Fruit fly (Drosophila melanogaster) whole organism, embryonic: ENCODE data around the gene Tsp29Fb.

Experiments
- CG15011 ChIP-seq: fragments of 200-800 bp; sonication (Bioruptor generic); optimal IDR thresholded peaks from 3 replicates; lab custom pipeline; 2018; ENCODE audit warnings: missing biosample characterization, mild to moderate bottlenecking, missing genetic modification characterization
- CG18011 ChIP-seq: fragments of 200-800 bp; sonication (Bioruptor generic); optimal IDR thresholded peaks from 2 replicates; lab custom pipeline; 2017; ENCODE audit warnings: missing biosample characterization, missing genetic modification characterization, mild to moderate bottlenecking, moderate library complexity, missing genotype
- CG9932 ChIP-seq: fragments of 200-800 bp; sonication (Bioruptor generic); IDR thresholded peaks from 2 replicates; pipeline ENCODE4 v1.3.6; 2022; ENCODE audit warnings: missing biosample characterization, missing genetic modification characterization
- Chrac-16 ChIP-seq: fragments of 200-800 bp; sonication (Bioruptor generic); optimal IDR thresholded peaks from 3 replicates; lab custom pipeline; 2016; ENCODE audit warnings: missing biosample characterization, missing genetic modification characterization
- D ChIP-seq, 2 experiments: fragments of 200-800 bp in 1 of 2; fragments of >200 bp in 1 of 2; sonication (Bioruptor generic) in 1 of 2; optimal IDR thresholded peaks; 2 replicates in 1 of 2; 3 replicates in 1 of 2; lab custom pipeline; 2017; ENCODE audit warnings: mild to moderate bottlenecking in 1 of 2, missing biosample characterization in 1 of 2, missing genetic modification characterization in 1 of 2, missing genetic modification reagents in 1 of 2
- ERR ChIP-seq: fragments of 200-800 bp; sonication (Bioruptor generic); optimal IDR thresholded peaks from 2 replicates; lab custom pipeline; 2016; ENCODE audit warnings: missing biosample characterization, missing genetic modification characterization
- Hr3 ChIP-seq: fragments of 200-800 bp; sonication (Bioruptor generic); optimal IDR thresholded peaks from 3 replicates; lab custom pipeline; 2016; ENCODE audit warnings: missing biosample characterization, missing genetic modification characterization
- Opbp ChIP-seq: fragments of 200-800 bp; sonication (Bioruptor generic); IDR thresholded peaks from 3 replicates; pipeline ENCODE4 v1.3.6; 2022; ENCODE audit warnings: missing biosample characterization, missing genetic modification characterization; ENCODE audit not compliant: partially characterized antibody
- Optix ChIP-seq: fragments of 200-800 bp; sonication (Bioruptor generic); IDR thresholded peaks from 3 replicates; pipeline ENCODE4 v1.3.6; 2022; ENCODE audit warnings: missing biosample characterization, missing genetic modification characterization
- kni ChIP-seq: fragments of 200-800 bp; sonication (Bioruptor generic); optimal IDR thresholded peaks from 3 replicates; lab custom pipeline; 2017; ENCODE audit warnings: mild to moderate bottlenecking, missing biosample characterization, missing genetic modification reagents, missing genetic modification characterization
- prd ChIP-seq, 3 experiments: fragments of >200 bp in 2 of 3; fragments of 200-800 bp in 1 of 3; sonication (Bioruptor generic) in 1 of 3; optimal IDR thresholded peaks in 2 of 3; IDR thresholded peaks in 1 of 3; 2 replicates in 2 of 3; 3 replicates in 1 of 3; pipeline versions ENCODE4 v1.3.6 to Lab custom; 2017 to 2022; ENCODE audit warnings: missing biosample characterization in 1 of 3, missing genetic modification characterization in 1 of 3
- scrt ChIP-seq: fragments of 200-800 bp; sonication (Bioruptor generic); optimal IDR thresholded peaks from 2 replicates; lab custom pipeline; 2018; ENCODE audit warnings: missing biosample characterization, mild to moderate bottlenecking, missing genetic modification characterization, moderate library complexity

dm6 chr2L:8962254-8962653 is 25.1 kb downstream of the Tsp29Fb start, which contains the start of the genes CG9525 and CG32985:
- TF ChIP-seq scrt (GFP tag; lab: Kevin White, UChicago) (no peak), D (optimal IDR thresholded peaks at IDR 0.05; lab: Kevin White, UChicago) (no peak), D (GFP tag; optimal IDR thresholded peaks at IDR 0.05; lab: Kevin White, UChicago) (no peak), Hr3 (GFP tag; lab: Kevin White, UChicago) (no peak), CG15011 (GFP tag; lab: Kevin White, UChicago) (no peak), prd (optimal IDR thresholded peaks at IDR 0.05; lab: Kevin White, UChicago) (no peak), prd (GFP tag; IDR thresholded peaks at IDR 0.05; lab: Robert Waterston, UW) (no peak), CG18011 (GFP tag; lab: Kevin White, UChicago) (no peak), CG9932 (no peak), kni (GFP tag; lab: Kevin White, UChicago) (no peak), Chrac-16 (GFP tag; lab: Kevin White, UChicago) (no peak), Opbp (GFP tag; lab: Robert Waterston, UW) (no peak), ERR (GFP tag; lab: Kevin White, UChicago) (no peak), Optix (GFP tag; lab: Robert Waterston, UW) (no peak)
